Fruit fly (Drosophila melanogaster): ENCODE results near the gene Acph-1.

DNA sequence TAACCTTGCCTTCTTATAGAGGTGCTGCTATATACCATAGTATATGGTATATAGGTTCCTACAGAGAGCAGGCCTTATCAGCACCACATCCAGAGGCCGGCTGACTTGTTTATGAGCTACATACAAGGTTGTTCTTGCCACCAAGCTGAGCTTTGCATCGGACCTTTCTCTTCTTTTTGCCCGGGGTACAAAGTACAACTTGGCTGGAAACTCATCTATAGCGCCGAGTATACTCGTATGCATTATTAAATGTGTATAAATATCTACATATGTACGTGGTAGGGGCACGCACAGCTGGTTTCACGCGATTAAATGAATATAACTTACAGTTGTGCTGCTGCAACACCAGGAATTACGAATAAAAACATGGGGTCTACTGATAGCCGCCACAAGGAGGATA lies 20.7 kb upstream of the Acph-1 start:
- TF ChIP-seq cnc (optimal IDR thresholded peaks at IDR 0.05): no peak
- TF ChIP-seq CG14711 (tag; optimal IDR thresholded peaks at IDR 0.05): no peak

Data from whole organism, adult.